Fruit fly (Drosophila melanogaster): ENCODE measurements around the gene NijC.

- TF ChIP-seq h (optimal IDR thresholded peaks at IDR 0.05) (no peak), insv (optimal IDR thresholded peaks at IDR 0.05) (no peak), Myc (optimal IDR thresholded peaks at IDR 0.05) (no peak), psq (optimal IDR thresholded peaks at IDR 0.05) (no peak)
Measured at dm6 chr3R:12653511-12654252, 41.2 kb upstream of the NijC start.
